Worm (Caenorhabditis elegans) whole organism, late embryonic: ENCODE measurements around the gene hlh-15.

Experiments used
- ahr-1 ChIP-seq: sonication (generic microtip); optimal IDR thresholded peaks from 2 replicates; lab custom pipeline; 2016; ENCODE audit warnings: missing genetic modification characterization, missing compliant biosample characterization
- ceh-18 ChIP-seq: sonication (generic microtip); optimal IDR thresholded peaks from 2 replicates; lab custom pipeline; 2016; ENCODE audit warnings: missing genetic modification characterization, missing compliant biosample characterization
- ceh-22 ChIP-seq: sonication (generic microtip); optimal IDR thresholded peaks from 2 replicates; lab custom pipeline; 2017; ENCODE audit warnings: missing biosample characterization, missing genetic modification characterization
- ceh-6 ChIP-seq: fragments of 200-800 bp; sonication (Bioruptor generic); optimal IDR thresholded peaks from 2 replicates; lab custom pipeline; 2018; ENCODE audit warnings: mild to moderate bottlenecking, missing genetic modification characterization, missing compliant biosample characterization
- dve-1 ChIP-seq: sonication (generic microtip); optimal IDR thresholded peaks from 2 replicates; lab custom pipeline; 2017; ENCODE audit warnings: antibody characterized with exemption, mild to moderate bottlenecking, missing genetic modification characterization, missing compliant biosample characterization
- elt-2 ChIP-seq: sonication (generic microtip); optimal IDR thresholded peaks from 2 replicates; lab custom pipeline; 2016; ENCODE audit warnings: missing genetic modification reagents, missing genetic modification characterization, missing compliant biosample characterization
- ets-4 ChIP-seq: sonication (generic microtip); optimal IDR thresholded peaks from 2 replicates; lab custom pipeline; 2016; ENCODE audit warnings: missing genetic modification characterization, missing compliant biosample characterization
- hlh-30 ChIP-seq: sonication (generic microtip); optimal IDR thresholded peaks from 2 replicates; lab custom pipeline; 2017; ENCODE audit warnings: antibody characterized with exemption, missing genetic modification characterization, missing compliant biosample characterization; ENCODE audit not compliant: insufficient read depth
- madf-2 ChIP-seq: sonication (generic microtip); optimal IDR thresholded peaks from 2 replicates; lab custom pipeline; 2017; ENCODE audit warnings: missing genetic modification characterization, missing compliant biosample characterization
- nhr-11 ChIP-seq: fragments of 150-350 bp; optimal IDR thresholded peaks from 2 replicates; lab custom pipeline; 2014; ENCODE audit warnings: missing biosample characterization, missing genetic modification characterization
- pha-4 ChIP-seq: fragments of 150-350 bp; optimal IDR thresholded peaks from 2 replicates; lab custom pipeline; 2018; ENCODE audit warnings: missing biosample characterization, missing genetic modification reagents, missing genetic modification characterization
- tbx-2 ChIP-seq: sonication (generic microtip); optimal IDR thresholded peaks from 2 replicates; lab custom pipeline; 2016; ENCODE audit warnings: missing genetic modification characterization, missing compliant biosample characterization

- TF ChIP-seq madf-2 (tag; lab: Kevin White, UChicago), result no peak
- no peak for TF ChIP-seq hlh-30
- TF ChIP-seq ceh-18 (tag; lab: Kevin White, UChicago), result no peak
- TF ChIP-seq ceh-22 (tag; lab: Kevin White, UChicago), result no peak
- no peak for TF ChIP-seq dve-1 (tag; lab: Kevin White, UChicago)
- no peak for TF ChIP-seq ceh-6 (GFP tag; lab: Kevin White, UChicago)
- no peak for TF ChIP-seq tbx-2 (tag; lab: Kevin White, UChicago)
- TF ChIP-seq nhr-11 (tag; lab: Kevin White, UChicago), result no peak
- no peak for TF ChIP-seq ets-4 (tag; lab: Kevin White, UChicago)
- no peak for TF ChIP-seq ahr-1 (tag; lab: Kevin White, UChicago)
- no peak for TF ChIP-seq pha-4 (tag; lab: Kevin White, UChicago)
- no peak for TF ChIP-seq elt-2 (tag; lab: Kevin White, UChicago)
Observed at ce11 chrX:2452297-2452696, 39.1 kb upstream of the hlh-15 start.
